Worm (Caenorhabditis elegans) whole organism, L1 larva: ENCODE measurements around the gene Y56A3A.22.
"Not testable (repeated sequence)": the region's sequence is repeated elsewhere in the genome, so short reads cannot be mapped to it uniquely, and the experiment has no call there.

Experiments used
- C16A3.4 ChIP-seq: fragments of 150-350 bp; optimal IDR thresholded peaks from 2 replicates; lab custom pipeline; 2014; ENCODE audit warnings: missing biosample characterization, missing genetic modification characterization
- C34B4.2 ChIP-seq: sonication (generic microtip); optimal IDR thresholded peaks from 2 replicates; lab custom pipeline; 2017; ENCODE audit warnings: mild to moderate bottlenecking, missing genetic modification characterization, missing compliant biosample characterization
- alr-1 ChIP-seq: fragments of 200-800 bp; sonication (Bioruptor generic); optimal IDR thresholded peaks from 2 replicates; lab custom pipeline; 2018; ENCODE audit warnings: borderline replicate concordance, mild to moderate bottlenecking, missing genetic modification characterization, missing compliant biosample characterization
- ama-1 ChIP-seq: fragments of 150-350 bp; optimal IDR thresholded peaks from 2 replicates; lab custom pipeline; 2014
- ceh-82 ChIP-seq, 3 experiments: fragments of 150-350 bp in 1 of 3; sonication (generic microtip) in 2 of 3; optimal IDR thresholded peaks; 2 replicates each; lab custom pipeline; 2014 to 2017; ENCODE audit warnings: missing biosample characterization in 3 of 3, missing genetic modification characterization in 3 of 3
- ceh-88 ChIP-seq: fragments of 200-800 bp; sonication (Bioruptor generic); IDR thresholded peaks from 2 replicates; pipeline ENCODE4 v1.3.6; 2022; ENCODE audit warnings: missing genetic modification characterization, missing compliant biosample characterization
- dsc-1 ChIP-seq: sonication (generic microtip); optimal IDR thresholded peaks from 2 replicates; lab custom pipeline; 2016; ENCODE audit warnings: mild to moderate bottlenecking, missing genetic modification characterization, missing compliant biosample characterization
- efl-1 ChIP-seq, 4 experiments: fragments of 150-350 bp; optimal IDR thresholded peaks in 3 of 4; peaks in 1 of 4; 1 replicate in 1 of 4; 2 replicates in 3 of 4; lab custom pipeline; 2014; ENCODE audit warnings: missing biosample characterization in 2 of 4, missing genetic modification characterization in 2 of 4, missing genetic modification reagents in 2 of 4
- egl-27 ChIP-seq, 2 experiments: fragments of 150-350 bp in 1 of 2; sonication (generic microtip); optimal IDR thresholded peaks; 3 replicates each; lab custom pipeline; 2017 to 2018; ENCODE audit warnings: missing biosample characterization in 2 of 2, missing genetic modification characterization in 2 of 2, missing genetic modification reagents in 2 of 2
- elt-2 ChIP-seq: sonication (generic microtip); optimal IDR thresholded peaks from 2 replicates; lab custom pipeline; 2016; ENCODE audit warnings: missing genetic modification characterization, mild to moderate bottlenecking, inconsistent platforms, missing compliant biosample characterization, missing genetic modification reagents
- elt-3 ChIP-seq, 6 experiments: fragments of 150-350 bp in 1 of 6; sonication (generic microtip); optimal IDR thresholded peaks; 2 replicates each; lab custom pipeline; 2017 to 2018; ENCODE audit warnings: missing biosample characterization in 6 of 6, missing genetic modification characterization in 6 of 6, inconsistent platforms in 1 of 6
- fkh-10 ChIP-seq: sonication (generic microtip); optimal IDR thresholded peaks from 2 replicates; lab custom pipeline; 2017; ENCODE audit warnings: missing biosample characterization, missing genetic modification reagents, missing genetic modification characterization
- fos-1 ChIP-seq: fragments of 150-350 bp; optimal IDR thresholded peaks from 2 replicates; lab custom pipeline; 2014; ENCODE audit warnings: missing biosample characterization, missing genetic modification characterization
- lin-15B ChIP-seq: fragments of 150-350 bp; sonication (generic microtip); optimal IDR thresholded peaks from 3 replicates; lab custom pipeline; 2014; ENCODE audit warnings: missing biosample characterization, missing genetic modification characterization
- lin-35 ChIP-seq, 2 experiments: fragments of 150-350 bp; optimal IDR thresholded peaks; 2 replicates each; lab custom pipeline; 2014; ENCODE audit warnings: missing biosample characterization in 2 of 2, missing genetic modification characterization in 2 of 2, missing genetic modification reagents in 2 of 2
- mab-9 ChIP-seq: fragments of 200-800 bp; sonication (Bioruptor generic); IDR thresholded peaks from 2 replicates; pipeline ENCODE4 v1.3.6; 2022; ENCODE audit warnings: missing genetic modification reagents, missing genetic modification characterization, missing compliant biosample characterization
- mdl-1 ChIP-seq, 2 experiments: fragments of 150-350 bp; optimal IDR thresholded peaks; 2 replicates each; lab custom pipeline; 2014 to 2017; ENCODE audit warnings: missing biosample characterization in 2 of 2, missing genetic modification characterization in 2 of 2, inconsistent platforms in 1 of 2
- nhr-20 ChIP-seq: sonication (generic microtip); optimal IDR thresholded peaks from 2 replicates; lab custom pipeline; 2016; ENCODE audit warnings: mild to moderate bottlenecking, missing genetic modification characterization, missing compliant biosample characterization
- nhr-71 ChIP-seq: sonication (generic microtip); optimal IDR thresholded peaks from 2 replicates; lab custom pipeline; 2016; ENCODE audit warnings: mild to moderate bottlenecking, missing genetic modification characterization, moderate library complexity, missing compliant biosample characterization
- nhr-76 ChIP-seq: sonication (generic microtip); optimal IDR thresholded peaks from 2 replicates; lab custom pipeline; 2017; ENCODE audit warnings: missing biosample characterization, missing genetic modification characterization
- nhr-84 ChIP-seq: sonication (generic microtip); optimal IDR thresholded peaks from 2 replicates; lab custom pipeline; 2017; ENCODE audit warnings: missing biosample characterization, missing genetic modification characterization
- nhr-85 ChIP-seq: sonication (generic microtip); peaks from one replicate; lab custom pipeline; 2016; ENCODE audit warnings: missing genetic modification characterization, inconsistent platforms, missing compliant biosample characterization
- sup-37 ChIP-seq: fragments of 200-800 bp; sonication (Bioruptor generic); optimal IDR thresholded peaks from 2 replicates; lab custom pipeline; 2018; ENCODE audit warnings: mild to moderate bottlenecking, missing genetic modification characterization, missing compliant biosample characterization
- unc-130 ChIP-seq: fragments of 150-350 bp; optimal IDR thresholded peaks from 2 replicates; lab custom pipeline; 2017; ENCODE audit warnings: missing biosample characterization, missing genetic modification characterization, inconsistent platforms
- unc-30 ChIP-seq: sonication (generic microtip); optimal IDR thresholded peaks from 2 replicates; lab custom pipeline; 2017; ENCODE audit warnings: missing biosample characterization, missing genetic modification characterization
- unc-98 ChIP-seq: fragments of 200-800 bp; sonication (Bioruptor generic); IDR thresholded peaks from 2 replicates; pipeline ENCODE4 v1.3.6; 2022; ENCODE audit warnings: missing genetic modification characterization, missing compliant biosample characterization
- zip-4 ChIP-seq: fragments of 200-800 bp; sonication (Bioruptor generic); optimal IDR thresholded peaks from 2 replicates; lab custom pipeline; 2018; ENCODE audit warnings: mild to moderate bottlenecking, missing genetic modification characterization, moderate library complexity, missing compliant biosample characterization
- ztf-11 ChIP-seq, 2 experiments: sonication (generic microtip); optimal IDR thresholded peaks; 2 replicates each; lab custom pipeline; 2016 to 2017; ENCODE audit warnings: missing genetic modification characterization in 2 of 2, missing biosample characterization in 1 of 2, missing compliant biosample characterization in 1 of 2

Y56A3A.22 gene

DNA sequence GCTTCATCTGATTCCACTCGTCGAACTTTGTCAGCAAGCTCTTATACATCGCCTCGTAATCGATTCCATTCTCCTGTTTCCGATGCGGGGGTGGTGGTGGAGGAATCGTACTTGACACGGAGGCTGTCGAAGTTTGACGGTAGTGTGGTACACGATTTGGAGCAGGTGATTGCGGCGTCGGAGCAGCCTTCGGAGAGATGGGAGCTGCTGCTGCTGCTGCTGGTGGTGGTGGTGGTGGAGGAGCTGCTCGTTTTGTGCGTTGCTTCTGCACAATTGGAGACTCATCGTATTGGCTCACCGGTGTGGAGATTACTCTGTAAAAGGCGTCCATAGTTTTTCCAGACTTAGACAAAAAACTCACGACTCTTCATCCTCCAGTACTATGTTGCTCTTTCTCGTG is 47.2 kb upstream of the Y56A3A.22 start:
- TF ChIP-seq C34B4.2 (tag; lab: Kevin White, UChicago) (no peak), nhr-84 (no peak), efl-1 (optimal IDR thresholded peaks at IDR 0.05; lab: Kevin White, UChicago) (no peak), efl-1 (GFP tag; optimal IDR thresholded peaks at IDR 0.05 in 1 of 2; lab: Kevin White, UChicago) (peak in 1 of 2 experiments; percentile 33)

DNA sequence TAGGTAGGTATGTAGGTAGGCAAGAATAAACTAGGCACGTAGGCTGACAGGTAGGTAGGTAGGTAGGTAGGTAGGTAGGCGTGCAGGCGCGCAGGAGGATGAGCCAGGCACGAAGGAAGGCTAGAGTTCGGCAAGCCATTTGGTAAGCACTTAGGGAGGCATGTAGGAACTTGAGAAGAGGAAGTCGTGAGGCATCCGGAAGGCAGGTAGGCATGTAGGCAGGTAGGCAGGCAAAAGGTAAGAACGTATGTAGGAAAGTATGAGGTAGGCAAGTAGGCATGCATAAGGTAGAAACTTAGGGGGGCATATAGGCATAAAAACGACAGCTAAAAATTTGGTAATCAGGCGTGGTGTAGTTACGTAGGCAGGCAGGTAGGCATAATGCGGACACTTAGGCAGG is 45.4 kb upstream of the Y56A3A.22 start:
- TF ChIP-seq unc-30, result no peak
- no peak for TF ChIP-seq mdl-1 (tag; optimal IDR thresholded peaks at IDR 0.05; lab: Kevin White, UChicago)
- no peak for TF ChIP-seq C16A3.4
- TF ChIP-seq nhr-71, result no peak
- TF ChIP-seq ama-1 (lab: Kevin White, UChicago), result no peak
- no peak for TF ChIP-seq dsc-1 (tag; lab: Kevin White, UChicago)

DNA sequence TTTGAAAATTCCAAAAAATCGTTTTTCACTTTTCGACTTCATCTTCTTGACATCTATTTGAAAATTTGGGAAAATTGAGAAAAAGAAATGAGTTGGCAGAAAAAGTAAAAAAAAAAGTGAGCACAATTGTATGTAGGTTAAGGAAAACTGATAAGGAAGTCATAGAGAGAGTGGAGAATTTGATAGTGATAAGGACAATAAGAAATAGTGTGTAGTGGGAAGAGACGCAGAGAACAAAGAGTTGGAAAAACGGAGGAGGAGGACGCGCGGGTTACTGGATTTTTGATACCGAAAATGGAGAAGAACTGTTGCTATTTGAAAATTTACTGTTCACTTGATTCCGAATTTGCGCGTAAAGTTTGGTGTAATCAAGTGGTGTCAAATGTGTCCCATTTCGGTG is 42.7 kb upstream of the Y56A3A.22 start, which contains the start of gene Y56A3A.6:
TSS of gene Y56A3A.6 (minus strand) at position 53 of the 400 bp plus-strand sequence.
- peak; percentile 59 for TF ChIP-seq elt-2 (tag; lab: Kevin White, UChicago)
- TF ChIP-seq nhr-85 (tag; lab: Kevin White, UChicago), result no peak
- peak in 1 of 2 experiments; percentile 2 for TF ChIP-seq lin-35 (GFP tag; optimal IDR thresholded peaks at IDR 0.05; lab: Kevin White, UChicago)

DNA sequence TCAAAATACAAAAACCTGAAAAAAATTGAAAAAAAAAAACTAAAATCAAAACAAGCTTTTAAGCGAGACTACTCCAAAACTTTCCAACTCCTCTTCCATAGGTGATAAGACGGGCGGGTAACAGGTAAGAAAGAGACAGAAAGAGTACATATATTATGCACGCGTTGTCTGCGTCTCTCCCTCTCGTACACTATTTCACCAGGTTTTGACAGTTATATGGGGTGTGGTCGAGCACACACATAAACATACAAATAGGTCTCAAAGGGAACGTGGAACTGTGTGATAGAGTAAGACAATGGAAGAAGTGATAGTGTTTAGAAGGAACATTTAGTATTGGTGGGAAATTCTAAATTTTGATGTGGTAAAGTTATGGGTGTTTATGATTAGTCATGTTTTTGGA is 39.9 kb upstream of the Y56A3A.22 start:
- peak; percentile 24 for TF ChIP-seq elt-2 (tag; lab: Kevin White, UChicago)
- TF ChIP-seq fkh-10 (GFP tag; lab: Kevin White, UChicago), result no peak
- TF ChIP-seq unc-30, result no peak

DNA sequence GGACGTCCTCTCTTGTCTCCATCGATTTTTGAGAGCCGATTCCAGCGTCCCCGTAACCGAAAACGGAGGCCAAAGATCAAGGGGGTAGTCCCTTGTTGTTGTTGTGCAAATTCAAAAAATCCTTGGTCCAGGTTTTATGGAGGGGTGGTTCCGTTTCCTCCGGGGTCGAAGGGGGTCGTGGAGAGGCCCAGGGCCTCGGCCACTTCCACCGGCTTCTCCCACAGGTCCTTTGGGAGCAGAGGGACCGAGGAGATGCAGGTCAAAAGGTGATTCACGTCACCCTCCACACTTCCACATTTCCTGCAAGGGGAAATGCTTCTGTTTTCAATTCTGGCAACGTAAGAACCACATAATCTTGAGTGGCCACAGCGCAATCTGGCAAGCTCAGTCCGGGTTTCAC is 37.8 kb upstream of the Y56A3A.22 start, which contains the start of gene fbxb-22:
TSS of gene fbxb-22 (minus strand) at position 61 of the 400 bp plus-strand sequence.
- TF ChIP-seq mdl-1 (tag; optimal IDR thresholded peaks at IDR 0.05; lab: Kevin White, UChicago); nhr-76; elt-3 (tag; optimal IDR thresholded peaks at IDR 0.05; lab: Kevin White, UChicago): not testable (repeated sequence)

DNA sequence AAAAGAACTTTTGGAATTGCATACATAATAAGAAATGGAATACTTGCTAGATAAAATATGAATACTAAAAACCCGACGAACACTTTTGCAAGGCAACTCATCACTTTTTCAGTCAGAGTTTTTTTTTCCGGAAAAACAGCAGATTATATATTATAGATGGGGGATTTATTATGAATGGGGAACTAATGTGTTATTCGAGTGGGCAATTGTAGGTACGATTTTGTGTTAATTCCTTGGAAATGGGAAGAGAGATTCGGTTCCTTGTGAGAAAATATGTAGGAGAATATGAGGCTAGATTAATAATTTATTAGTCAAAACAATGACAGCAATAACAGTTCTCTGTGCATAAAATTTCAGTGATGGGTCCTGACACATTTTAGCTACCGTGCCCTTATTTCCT is 30.2 kb upstream of the Y56A3A.22 start, which contains the start of gene faah-5:
TSS of gene faah-5 (minus strand) at position 101 of the 400 bp plus-strand sequence.
- TF ChIP-seq unc-98 (GFP tag; lab: Robert Waterston, UW) (no peak), mab-9 (GFP tag; lab: Robert Waterston, UW) (no peak), ceh-88 (GFP tag; lab: Robert Waterston, UW) (no peak), fos-1 (no peak), nhr-20 (tag; lab: Kevin White, UChicago) (no peak), zip-4 (GFP tag; lab: Kevin White, UChicago) (no peak), unc-130 (tag; lab: Kevin White, UChicago) (no peak), alr-1 (tag; lab: Kevin White, UChicago) (no peak)

DNA sequence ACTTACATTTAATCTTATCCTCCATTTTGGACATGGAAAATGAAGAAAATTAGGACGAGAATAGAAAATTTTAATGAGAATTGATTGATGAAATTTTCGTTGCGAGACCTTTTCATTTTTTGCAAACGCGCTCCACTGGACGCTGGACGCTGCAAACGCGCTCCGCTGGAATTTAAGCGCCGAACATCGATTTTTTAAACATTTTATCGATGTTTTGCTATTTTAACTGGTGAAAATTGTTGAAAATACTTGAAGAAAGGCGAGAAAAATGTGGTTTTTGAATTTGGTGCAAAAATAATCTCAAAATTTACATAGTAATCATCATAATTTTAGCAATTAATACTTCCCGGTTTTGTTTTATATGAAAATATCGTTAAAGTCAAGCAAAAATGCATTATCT is 28.6 kb upstream of the Y56A3A.22 start, which contains the start of gene Y56A3A.41:
TSS of gene Y56A3A.41 (minus strand) at position 101 of the 400 bp plus-strand sequence.
- TF ChIP-seq fkh-10 (GFP tag; lab: Kevin White, UChicago), result no peak
- no peak for TF ChIP-seq sup-37 (GFP tag; lab: Kevin White, UChicago)
- TF ChIP-seq ceh-82 (tag; optimal IDR thresholded peaks at IDR 0.05; lab: Kevin White, UChicago), result no peak
- no peak for TF ChIP-seq ztf-11 (tag; optimal IDR thresholded peaks at IDR 0.05; lab: Kevin White, UChicago)
- no peak for TF ChIP-seq lin-15B (tag; lab: Kevin White, UChicago)
- TF ChIP-seq egl-27 (tag; optimal IDR thresholded peaks at IDR 0.05; lab: Kevin White, UChicago), result no peak
- TF ChIP-seq, all 84 proteins: peak for 0
